Worm (Caenorhabditis elegans): ENCODE data around the gene zyg-1.

Gene zyg-1

ce11 chrII:5697338-5697737 lies 47.8 kb downstream of the zyg-1 start:
- TF ChIP-seq cebp-1 (GFP tag; IDR thresholded peaks at IDR 0.05) (no peak), cebp-1 (tag; optimal IDR thresholded peaks at IDR 0.05) (no peak)

- no peak for TF ChIP-seq ets-4 (GFP tag; optimal IDR thresholded peaks at IDR 0.05)
- TF ChIP-seq B0336.3 (GFP tag; IDR thresholded peaks at IDR 0.05) = 0 out of 2 replicates have a peak, but pooled peaks have one; percentile 20
- TF ChIP-seq rec-8 (tag; optimal IDR thresholded peaks at IDR 0.05) = no peak
- peak; percentile 37 for TF ChIP-seq attf-5 (GFP tag; optimal IDR thresholded peaks at IDR 0.05)
- TF ChIP-seq madf-8 (GFP tag; conservative IDR thresholded peaks at IDR 0.05) = no peak
- TF ChIP-seq dpff-1 (tag; optimal IDR thresholded peaks at IDR 0.05) = no peak
- TF ChIP-seq ceh-40 (GFP tag; IDR thresholded peaks at IDR 0.05) = no peak
- TF ChIP-seq nhr-27 (tag; optimal IDR thresholded peaks at IDR 0.05) = no peak
- no peak for TF ChIP-seq nhr-120 (GFP tag; IDR thresholded peaks at IDR 0.05)
- TF ChIP-seq snpc-4 (GFP tag; optimal IDR thresholded peaks at IDR 0.05) = no peak
- TF ChIP-seq snpc-4 (tag; optimal IDR thresholded peaks at IDR 0.05) = peak in 2 of 4 experiments; percentile 21 to 64
- TF ChIP-seq him-1 (tag; optimal IDR thresholded peaks at IDR 0.05) = no peak
- TF ChIP-seq tbp1 (GFP tag; optimal IDR thresholded peaks at IDR 0.05) = peak; percentile 29
- no peak for TF ChIP-seq F23B12.7 (tag; optimal IDR thresholded peaks at IDR 0.05; ENCODE audit: insufficient read depth)
- no peak for TF ChIP-seq cebp-1 (GFP tag; IDR thresholded peaks at IDR 0.05)
- TF ChIP-seq cebp-1 (tag; optimal IDR thresholded peaks at IDR 0.05) = peak; percentile 52
- TF ChIP-seq egrh-3 (GFP tag; IDR thresholded peaks at IDR 0.05) = no peak
- no peak for TF ChIP-seq madf-10 (tag; optimal IDR thresholded peaks at IDR 0.05)
- TF ChIP-seq ccch-3 (GFP tag; optimal IDR thresholded peaks at IDR 0.05) = no peak
- TF ChIP-seq sdz-38 (tag; optimal IDR thresholded peaks at IDR 0.05) = no peak
- no peak for TF ChIP-seq mes-4 (tag; optimal IDR thresholded peaks at IDR 0.05)
- TF ChIP-seq lin-26 (GFP tag; IDR thresholded peaks at IDR 0.05) = peak; percentile 51; the same call in 1 of the 2 replicates
- peak; percentile 11 for TF ChIP-seq ztf-26 (tag; optimal IDR thresholded peaks at IDR 0.05)
- no peak for TF ChIP-seq attf-3 (GFP tag; conservative IDR thresholded peaks at IDR 0.05)
- no peak for TF ChIP-seq pbrm-1 (GFP tag; IDR thresholded peaks at IDR 0.05)
- no peak for TF ChIP-seq hrde-1 (tag; optimal IDR thresholded peaks at IDR 0.05; ENCODE audit: borderline replicate concordance)
- TF ChIP-seq akir-1 (GFP tag; optimal IDR thresholded peaks at IDR 0.05) = no peak
- no peak for TF ChIP-seq ceh-58 (GFP tag; IDR thresholded peaks at IDR 0.05)
- peak; percentile 41 for TF ChIP-seq atf-7 (tag; optimal IDR thresholded peaks at IDR 0.05)
- no peak for TF ChIP-seq nfya-1 (tag; optimal IDR thresholded peaks at IDR 0.05; ENCODE audit: borderline replicate concordance, insufficient read depth)
- TF ChIP-seq pha-4 (tag; optimal IDR thresholded peaks at IDR 0.05) = no peak
- TF ChIP-seq T07F8.4 (tag; optimal IDR thresholded peaks at IDR 0.05) = no peak
- peak; percentile 33 for TF ChIP-seq chd-7 (tag; optimal IDR thresholded peaks at IDR 0.05)
- TF ChIP-seq lsy-27 (tag; optimal IDR thresholded peaks at IDR 0.05; ENCODE audit: borderline replicate concordance, insufficient read depth) = no peak
- TF ChIP-seq fkh-3 (tag; optimal IDR thresholded peaks at IDR 0.05) = no peak
- TF ChIP-seq tlf-1 (GFP tag; optimal IDR thresholded peaks at IDR 0.05) = peak; percentile 25
- peak; percentile 58 for TF ChIP-seq nhr-80 (tag; optimal IDR thresholded peaks at IDR 0.05)
- TF ChIP-seq Y79H2A.3 (GFP tag; conservative IDR thresholded peaks at IDR 0.05) = no peak
These were observed 48.7 kb downstream of the zyg-1 start for ce11 chrII:5698254-5698653.

- TF ChIP-seq snpc-1.3 (tag; optimal IDR thresholded peaks at IDR 0.05; ENCODE audit: insufficient read depth) (no peak), attf-3 (GFP tag; conservative IDR thresholded peaks at IDR 0.05) (no peak), dpl-1 (GFP tag; optimal IDR thresholded peaks at IDR 0.05) (no peak), gei-17 (GFP tag; optimal IDR thresholded peaks at IDR 0.05) (no peak), K12H6.12 (tag; optimal IDR thresholded peaks at IDR 0.05) (no peak), bed-1 (GFP tag; IDR thresholded peaks at IDR 0.05) (no peak), repo-1 (tag; optimal IDR thresholded peaks at IDR 0.05) (no peak), F22D6.2 (tag; optimal IDR thresholded peaks at IDR 0.05) (no peak), Y79H2A.3 (GFP tag; conservative IDR thresholded peaks at IDR 0.05) (no peak), ztf-25 (GFP tag; IDR thresholded peaks at IDR 0.05) (no peak), ceh-40 (GFP tag; IDR thresholded peaks at IDR 0.05) (no peak), ets-4 (GFP tag; optimal IDR thresholded peaks at IDR 0.05) (no peak), hmg-1.2 (GFP tag; IDR thresholded peaks at IDR 0.05) (no peak), tlf-1 (GFP tag; optimal IDR thresholded peaks at IDR 0.05) (no peak)
These were observed 49.3 kb downstream of the zyg-1 start, which contains the start of the genes C25H3.10 and C25H3.1 for ce11 chrII:5698869-5699268. TSS of gene C25H3.10 (minus strand) at chrII:5698969. TSS of gene C25H3.1 (plus strand) at chrII:5699071.

Measured in whole organism, young adult.